Fruit fly (Drosophila melanogaster): ENCODE measurements around the gene Vm26Aa.

The Vm26Aa gene

dm6 chr2L:5997609-5998229, 37.6 kb upstream of the Vm26Aa start (continued):
- TF ChIP-seq CG10669 (GFP tag; optimal IDR thresholded peaks at IDR 0.05): peak; percentile 39
- no peak for TF ChIP-seq Gug (GFP tag; IDR thresholded peaks at IDR 0.05)
- no peak for TF ChIP-seq Eip75B (GFP tag; optimal IDR thresholded peaks at IDR 0.05)
- peak; percentile 12 for TF ChIP-seq CG7368 (GFP tag; optimal IDR thresholded peaks at IDR 0.05)
- peak; percentile 44 for TF ChIP-seq CG8632 (GFP tag; optimal IDR thresholded peaks at IDR 0.05)
- no peak for TF ChIP-seq cyc (GFP tag; optimal IDR thresholded peaks at IDR 0.05)
- peak; percentile 37 for TF ChIP-seq CG1621 (tag; optimal IDR thresholded peaks at IDR 0.05)
- no peak for TF ChIP-seq CG11762 (GFP tag; optimal IDR thresholded peaks at IDR 0.05; ENCODE audit: insufficient read depth)
- TF ChIP-seq CG6808 (GFP tag; optimal IDR thresholded peaks at IDR 0.05): peak; percentile 60
- TF ChIP-seq CG6276 (GFP tag; optimal IDR thresholded peaks at IDR 0.05): peak; percentile 22

DNA sequence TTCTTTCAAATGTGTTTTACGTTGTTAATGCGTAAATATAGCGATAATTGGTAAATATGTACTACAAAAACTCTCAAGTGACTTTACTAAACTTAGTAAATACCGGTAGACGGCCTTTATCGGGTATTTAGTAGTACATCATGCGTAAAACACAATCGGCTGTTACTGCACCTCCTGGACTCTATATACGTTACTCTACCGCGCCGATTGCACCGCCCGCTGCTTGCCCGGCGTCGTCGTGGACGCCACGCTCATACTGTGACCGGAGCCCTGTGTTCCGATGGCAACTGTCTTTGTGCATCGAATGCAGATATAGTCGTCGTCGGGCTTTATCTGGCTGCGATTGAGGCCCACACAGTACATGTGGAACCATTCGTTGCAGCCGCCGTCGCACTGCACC, 30.3 kb upstream of the Vm26Aa start:
- TF ChIP-seq Eip78C (GFP tag) (peak; percentile 54), eg (GFP tag; IDR thresholded peaks at IDR 0.05) (peak; percentile 31; the same call in 1 of the 3 replicates), cyc (GFP tag; optimal IDR thresholded peaks at IDR 0.05) (no peak), CG6792 (GFP tag; optimal IDR thresholded peaks at IDR 0.05) (no peak), CG8632 (GFP tag; optimal IDR thresholded peaks at IDR 0.05) (no peak), ss (GFP tag; optimal IDR thresholded peaks at IDR 0.05) (peak in 1 of 2 experiments; percentile 49), CG6808 (GFP tag; optimal IDR thresholded peaks at IDR 0.05) (peak; percentile 39), CG1621 (tag; optimal IDR thresholded peaks at IDR 0.05) (no peak), spab (GFP tag; optimal IDR thresholded peaks at IDR 0.05) (peak; percentile 3), CG10631 (GFP tag; optimal IDR thresholded peaks at IDR 0.05) (no peak)

DNA sequence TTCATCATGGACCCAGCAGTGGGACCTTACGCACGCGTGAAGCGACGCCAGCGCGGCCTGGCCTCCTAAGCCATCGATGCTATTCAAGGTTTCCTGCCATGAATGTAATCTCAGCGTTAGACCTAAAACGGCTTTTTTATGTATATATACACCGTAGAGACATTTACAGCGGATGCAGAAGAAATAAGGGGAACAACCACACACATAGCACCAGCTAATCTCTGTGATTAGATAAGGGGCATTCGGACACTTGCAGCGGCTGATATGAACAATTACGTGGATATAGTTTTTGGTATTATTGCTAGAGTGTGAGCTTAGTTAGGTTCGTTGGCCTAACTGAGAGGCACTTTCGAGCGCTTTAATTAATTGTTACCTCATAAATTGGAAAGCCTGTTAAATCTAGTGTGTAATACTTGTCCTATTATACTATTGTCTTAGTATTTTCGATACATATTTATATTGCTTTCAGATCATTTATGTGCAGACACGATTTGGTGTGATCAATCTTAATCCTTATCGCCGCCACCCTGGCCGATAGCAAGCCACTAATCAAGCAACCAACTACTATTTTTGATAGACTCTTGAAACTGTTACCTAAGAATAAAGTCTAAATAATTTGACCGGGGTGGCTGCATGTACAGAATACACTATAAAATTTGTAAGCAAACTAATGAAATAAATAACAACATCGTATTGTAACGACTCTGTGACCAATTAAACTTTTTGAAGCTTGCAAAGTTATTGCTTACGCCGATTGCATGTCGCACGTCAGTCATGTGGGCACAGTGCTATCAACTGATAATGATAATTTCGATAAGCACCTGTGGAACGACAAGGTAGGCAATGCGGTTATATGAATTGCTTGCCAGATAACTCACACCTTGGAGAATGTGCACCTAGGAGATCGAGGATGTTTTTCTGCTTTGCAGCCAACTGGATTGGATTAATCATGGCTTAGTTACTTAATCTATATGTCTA, 28.3 kb upstream of the Vm26Aa start:
- no peak for TF ChIP-seq CG15336 (GFP tag; IDR thresholded peaks at IDR 0.05)
- TF ChIP-seq ss (GFP tag; optimal IDR thresholded peaks at IDR 0.05): no peak
- TF ChIP-seq Gug (GFP tag; IDR thresholded peaks at IDR 0.05): no peak
- peak; percentile 39 for TF ChIP-seq vri (GFP tag; optimal IDR thresholded peaks at IDR 0.05)

- TF ChIP-seq vri (GFP tag; optimal IDR thresholded peaks at IDR 0.05) (peak; percentile 35), spab (GFP tag; optimal IDR thresholded peaks at IDR 0.05) (no peak), pdm3 (GFP tag; optimal IDR thresholded peaks at IDR 0.05) (no peak), CG9139 (GFP tag; optimal IDR thresholded peaks at IDR 0.05) (no peak)
Observed at dm6 chr2L:5986940-5987339, 26.8 kb upstream of the Vm26Aa start.

- TF ChIP-seq Smox (GFP tag; optimal IDR thresholded peaks at IDR 0.05) (no peak), Ets96B (tag; optimal IDR thresholded peaks at IDR 0.05) (peak; percentile 23), CG3919 (GFP tag; optimal IDR thresholded peaks at IDR 0.05) (peak; percentile 38), lz (GFP tag; optimal IDR thresholded peaks at IDR 0.05) (peak; percentile 58), fd59A (GFP tag; optimal IDR thresholded peaks at IDR 0.05) (no peak), fd85E (GFP tag; optimal IDR thresholded peaks at IDR 0.05) (no peak), acj6 (GFP tag; optimal IDR thresholded peaks at IDR 0.05) (peak; percentile 19), Hr39 (GFP tag; optimal IDR thresholded peaks at IDR 0.05) (no peak), CG9139 (GFP tag; optimal IDR thresholded peaks at IDR 0.05) (no peak), vri (GFP tag; optimal IDR thresholded peaks at IDR 0.05) (no peak), CG6808 (GFP tag; optimal IDR thresholded peaks at IDR 0.05) (no peak), Eip78C (GFP tag) (peak; percentile 66), Sox15 (GFP tag; optimal IDR thresholded peaks at IDR 0.05) (peak; percentile 25), Blimp-1 (GFP tag; optimal IDR thresholded peaks at IDR 0.05) (no peak), CG3032 (tag; optimal IDR thresholded peaks at IDR 0.05) (peak; percentile 51), Eip75B (GFP tag; optimal IDR thresholded peaks at IDR 0.05) (no peak), CG6792 (GFP tag; optimal IDR thresholded peaks at IDR 0.05) (peak; percentile 29), spab (GFP tag; optimal IDR thresholded peaks at IDR 0.05) (no peak), Met (GFP tag; optimal IDR thresholded peaks at IDR 0.05) (no peak), CG10669 (GFP tag; optimal IDR thresholded peaks at IDR 0.05) (peak; percentile 10), OdsH (GFP tag; optimal IDR thresholded peaks at IDR 0.05) (no peak), Hr38 (GFP tag; optimal IDR thresholded peaks at IDR 0.05) (no peak), CG1621 (tag; optimal IDR thresholded peaks at IDR 0.05) (peak; percentile 47), cyc (GFP tag; optimal IDR thresholded peaks at IDR 0.05) (peak; percentile 52), CG6854 (GFP tag; optimal IDR thresholded peaks at IDR 0.05) (no peak), Lpt (GFP tag; optimal IDR thresholded peaks at IDR 0.05) (no peak), eg (GFP tag; IDR thresholded peaks at IDR 0.05) (no peak), pdm3 (GFP tag; optimal IDR thresholded peaks at IDR 0.05) (no peak), CG15336 (GFP tag; IDR thresholded peaks at IDR 0.05) (no peak), Eip93F (GFP tag; optimal IDR thresholded peaks at IDR 0.05) (no peak), CG6276 (GFP tag; optimal IDR thresholded peaks at IDR 0.05) (no peak), CG7368 (GFP tag; optimal IDR thresholded peaks at IDR 0.05) (no peak)
Observed at dm6 chr2L:5986094-5986493, 26.0 kb upstream of the Vm26Aa start, which contains the start of gene ifc. Gene ifc (plus strand): TSS chr2L:5986348.

All from whole organism, prepupa.